Fruit fly (Drosophila melanogaster) whole organism, embryonic: ENCODE data around the gene CG32452.
A peak's percentile ranks its signal among the peaks of the same experiment; 100 is the strongest.

Experiments used
- Adf1 ChIP-seq: fragments of 200-800 bp; sonication (Bioruptor generic); IDR thresholded peaks from 2 replicates; pipeline ENCODE4 v1.3.6; 2022; ENCODE audit warnings: missing biosample characterization, missing genetic modification characterization
- BEAF-32 ChIP-seq: fragments of 200-800 bp; sonication (Bioruptor generic); optimal IDR thresholded peaks from 3 replicates; lab custom pipeline; 2017; ENCODE audit warnings: missing biosample characterization, missing genetic modification characterization, mild to moderate bottlenecking, moderate library complexity, missing genetic modification reagents
- CG10366 ChIP-seq: fragments of 200-800 bp; sonication (Bioruptor generic); IDR thresholded peaks from 2 replicates; pipeline ENCODE4 v1.3.6; 2022; ENCODE audit warnings: missing biosample characterization, missing genetic modification characterization
- CG11504 ChIP-seq: fragments of 200-800 bp; sonication (Bioruptor generic); optimal IDR thresholded peaks from 3 replicates; lab custom pipeline; 2019; ENCODE audit warnings: missing biosample characterization, mild to moderate bottlenecking, missing genetic modification characterization, moderate library complexity
- CG12155 ChIP-seq: fragments of 200-800 bp; sonication (Bioruptor generic); optimal IDR thresholded peaks from 3 replicates; lab custom pipeline; 2016; ENCODE audit warnings: missing biosample characterization, missing genetic modification characterization
- CG1233 ChIP-seq: fragments of 200-800 bp; sonication (Bioruptor generic); optimal IDR thresholded peaks from 4 replicates; lab custom pipeline; 2018; ENCODE audit warnings: missing biosample characterization, mild to moderate bottlenecking, missing genetic modification characterization
- CG13296 ChIP-seq: fragments of 200-800 bp; sonication (Bioruptor generic); optimal IDR thresholded peaks from 3 replicates; lab custom pipeline; 2018; ENCODE audit warnings: missing biosample characterization, mild to moderate bottlenecking, missing genetic modification characterization
- CG15514 ChIP-seq: fragments of 200-800 bp; sonication (Bioruptor generic); optimal IDR thresholded peaks from 3 replicates; lab custom pipeline; 2017; ENCODE audit warnings: missing biosample characterization, missing genetic modification characterization, mild to moderate bottlenecking, moderate library complexity, missing genetic modification reagents
- CG15696 ChIP-seq: fragments of 200-800 bp; sonication (Bioruptor generic); optimal IDR thresholded peaks from 2 replicates; lab custom pipeline; 2019; ENCODE audit warnings: missing biosample characterization, mild to moderate bottlenecking, missing genetic modification characterization, moderate library complexity
- CG17385 ChIP-seq: fragments of 200-800 bp; sonication (Bioruptor generic); optimal IDR thresholded peaks from 3 replicates; lab custom pipeline; 2018; ENCODE audit warnings: missing biosample characterization, mild to moderate bottlenecking, missing genetic modification characterization
- CG17568 ChIP-seq: fragments of 200-800 bp; sonication (Bioruptor generic); optimal IDR thresholded peaks from 2 replicates; lab custom pipeline; 2018; ENCODE audit warnings: missing biosample characterization, mild to moderate bottlenecking, missing genetic modification characterization, moderate library complexity
- CG18764 ChIP-seq: fragments of 200-800 bp; sonication (Bioruptor generic); optimal IDR thresholded peaks from 3 replicates; lab custom pipeline; 2016; ENCODE audit warnings: missing biosample characterization, missing genetic modification characterization
- CG2116 ChIP-seq: fragments of 200-800 bp; sonication (Bioruptor generic); optimal IDR thresholded peaks from 3 replicates; lab custom pipeline; 2018; ENCODE audit warnings: missing biosample characterization, mild to moderate bottlenecking, missing genetic modification characterization
- CG2129 ChIP-seq: fragments of 200-800 bp; sonication (Bioruptor generic); IDR thresholded peaks from 2 replicates; pipeline ENCODE4 v1.3.6; 2022; ENCODE audit warnings: missing biosample characterization, missing genetic modification characterization; ENCODE audit not compliant: partially characterized antibody
- CG31224 ChIP-seq: fragments of 200-800 bp; sonication (Bioruptor generic); IDR thresholded peaks from 2 replicates; pipeline ENCODE4 v1.3.6; 2022; ENCODE audit warnings: missing biosample characterization, missing genetic modification characterization
- CG31365 ChIP-seq: fragments of 200-800 bp; sonication (Bioruptor generic); optimal IDR thresholded peaks from 2 replicates; lab custom pipeline; 2018; ENCODE audit warnings: missing biosample characterization, mild to moderate bottlenecking, missing genetic modification characterization
- CG3163 ChIP-seq: fragments of 200-800 bp; sonication (Bioruptor generic); optimal IDR thresholded peaks from 3 replicates; lab custom pipeline; 2016; ENCODE audit warnings: missing biosample characterization, missing genetic modification characterization
- CG33213 ChIP-seq: fragments of 200-800 bp; sonication (Bioruptor generic); optimal IDR thresholded peaks from 3 replicates; lab custom pipeline; 2016; ENCODE audit warnings: missing biosample characterization, missing genetic modification characterization
- CG6175 ChIP-seq: fragments of 200-800 bp; sonication (Bioruptor generic); IDR thresholded peaks from 3 replicates; pipeline ENCODE4 v1.3.6; 2022; ENCODE audit warnings: missing biosample characterization, missing genetic modification characterization
- CG8290 ChIP-seq, 3 experiments: fragments of 200-800 bp; sonication (Bioruptor generic); optimal IDR thresholded peaks; 2 replicates each; lab custom pipeline; 2016 to 2019; ENCODE audit warnings: missing biosample characterization in 3 of 3, missing genetic modification characterization in 3 of 3, mild to moderate bottlenecking in 2 of 3, moderate library complexity in 1 of 3
- CG8944 ChIP-seq: fragments of 200-800 bp; sonication (Bioruptor generic); optimal IDR thresholded peaks from 3 replicates; lab custom pipeline; 2016; ENCODE audit warnings: missing biosample characterization, missing genetic modification characterization
- CG9215 ChIP-seq: fragments of 200-800 bp; sonication (Bioruptor generic); IDR thresholded peaks from 2 replicates; pipeline ENCODE4 v1.3.6; 2022; ENCODE audit warnings: missing biosample characterization, missing genetic modification characterization
- CG9797 ChIP-seq: fragments of 200-800 bp; sonication (Bioruptor generic); optimal IDR thresholded peaks from 3 replicates; lab custom pipeline; 2018; ENCODE audit warnings: missing biosample characterization, mild to moderate bottlenecking, missing genetic modification characterization
- CHES-1-like ChIP-seq: fragments of 200-800 bp; sonication (Bioruptor generic); optimal IDR thresholded peaks from 2 replicates; lab custom pipeline; 2016; ENCODE audit warnings: missing biosample characterization, missing genetic modification characterization
- CTCF ChIP-seq: fragments of 200-800 bp; sonication (Bioruptor generic); optimal IDR thresholded peaks from 2 replicates; lab custom pipeline; 2017; ENCODE audit warnings: missing biosample characterization, mild to moderate bottlenecking, missing genetic modification characterization, moderate library complexity
- Dad ChIP-seq: fragments of 200-800 bp; sonication (Bioruptor generic); optimal IDR thresholded peaks from 3 replicates; lab custom pipeline; 2016; ENCODE audit warnings: missing biosample characterization, missing genetic modification characterization
- Ets65A ChIP-seq: fragments of 200-800 bp; sonication (Bioruptor generic); peaks from one replicate; lab custom pipeline; 2016; ENCODE audit warnings: missing biosample characterization, missing genetic modification characterization
- H15 ChIP-seq: fragments of 200-800 bp; sonication (Bioruptor generic); IDR thresholded peaks from 3 replicates; pipeline ENCODE4 v1.3.6; 2022; ENCODE audit warnings: missing biosample characterization, missing genetic modification characterization
- HLH3B ChIP-seq: fragments of 200-800 bp; sonication (Bioruptor generic); IDR thresholded peaks from 2 replicates; pipeline ENCODE4 v1.3.6; 2022; ENCODE audit warnings: missing biosample characterization, missing genetic modification characterization
- HLHmδ ChIP-seq: fragments of 200-800 bp; sonication (Bioruptor generic); optimal IDR thresholded peaks from 2 replicates; lab custom pipeline; 2018; ENCODE audit warnings: missing biosample characterization, mild to moderate bottlenecking, missing genetic modification characterization, moderate library complexity
- HmgZ ChIP-seq: fragments of 200-800 bp; sonication (Bioruptor generic); optimal IDR thresholded peaks from 2 replicates; lab custom pipeline; 2018; ENCODE audit warnings: missing biosample characterization, mild to moderate bottlenecking, missing genetic modification characterization
- Hmr ChIP-seq: fragments of 200-800 bp; sonication (Bioruptor generic); optimal IDR thresholded peaks from 3 replicates; lab custom pipeline; 2017; ENCODE audit warnings: mild to moderate bottlenecking, missing biosample characterization, missing genetic modification reagents, missing genetic modification characterization
- Jarid2 ChIP-seq: fragments of 200-800 bp; sonication (Bioruptor generic); optimal IDR thresholded peaks from 3 replicates; lab custom pipeline; 2017; ENCODE audit warnings: mild to moderate bottlenecking, missing biosample characterization, missing genetic modification reagents, missing genetic modification characterization
- Lhr ChIP-seq: fragments of 200-800 bp; sonication (Bioruptor generic); optimal IDR thresholded peaks from 3 replicates; lab custom pipeline; 2017; ENCODE audit warnings: mild to moderate bottlenecking, missing biosample characterization, missing genetic modification reagents, missing genetic modification characterization
- Mrtf ChIP-seq: fragments of 200-800 bp; sonication (Bioruptor generic); IDR thresholded peaks from 3 replicates; pipeline ENCODE4 v1.3.6; 2022; ENCODE audit warnings: missing biosample characterization, missing genetic modification characterization
- NC2β ChIP-seq: fragments of 200-800 bp; sonication (Bioruptor generic); optimal IDR thresholded peaks from 2 replicates; lab custom pipeline; 2016; ENCODE audit warnings: missing biosample characterization, missing genetic modification characterization
- Neu2 ChIP-seq: fragments of 200-800 bp; sonication (Bioruptor generic); optimal IDR thresholded peaks from 3 replicates; lab custom pipeline; 2016; ENCODE audit warnings: missing biosample characterization, missing genetic modification characterization, borderline replicate concordance
- Nf-YB ChIP-seq: fragments of 200-800 bp; sonication (Bioruptor generic); optimal IDR thresholded peaks from 3 replicates; lab custom pipeline; 2019; ENCODE audit warnings: missing biosample characterization, mild to moderate bottlenecking, missing genetic modification characterization, moderate library complexity
- Rfx ChIP-seq: fragments of 200-800 bp; sonication (Bioruptor generic); IDR thresholded peaks from 2 replicates; pipeline ENCODE4 v1.3.6; 2022; ENCODE audit warnings: missing biosample characterization, missing genetic modification characterization
- Sox102F ChIP-seq: fragments of 200-800 bp; sonication (Bioruptor generic); optimal IDR thresholded peaks from 2 replicates; lab custom pipeline; 2018; ENCODE audit warnings: missing biosample characterization, mild to moderate bottlenecking, missing genetic modification characterization, moderate library complexity
- al ChIP-seq: fragments of 200-800 bp; sonication (Bioruptor generic); IDR thresholded peaks from 2 replicates; pipeline ENCODE4 v1.3.6; 2022; ENCODE audit warnings: missing biosample characterization, missing genetic modification characterization
- bcd ChIP-seq: fragments of 200-800 bp; sonication (Bioruptor generic); optimal IDR thresholded peaks from 2 replicates; lab custom pipeline; 2017; ENCODE audit warnings: missing biosample characterization, mild to moderate bottlenecking, missing genetic modification characterization
- chm ChIP-seq: fragments of 200-800 bp; sonication (Bioruptor generic); IDR thresholded peaks from 2 replicates; pipeline ENCODE4 v1.3.6; 2022; ENCODE audit warnings: missing biosample characterization, missing genetic modification characterization
- ci ChIP-seq: fragments of 200-800 bp; sonication (Bioruptor generic); IDR thresholded peaks from 3 replicates; pipeline ENCODE4 v1.3.6; 2022; ENCODE audit warnings: missing biosample characterization, missing genetic modification characterization
- gce ChIP-seq: fragments of 200-800 bp; sonication (Bioruptor generic); IDR thresholded peaks from 3 replicates; pipeline ENCODE4 v1.3.6; 2022; ENCODE audit warnings: missing biosample characterization, missing genetic modification characterization
- her ChIP-seq: fragments of 200-800 bp; sonication (Bioruptor generic); optimal IDR thresholded peaks from 2 replicates; lab custom pipeline; 2016; ENCODE audit warnings: missing biosample characterization, missing genetic modification characterization
- jing ChIP-seq: fragments of 200-800 bp; sonication (Bioruptor generic); optimal IDR thresholded peaks from 2 replicates; lab custom pipeline; 2018; ENCODE audit warnings: missing biosample characterization, mild to moderate bottlenecking, missing genetic modification characterization
- pzg ChIP-seq: fragments of 200-800 bp; sonication (Bioruptor generic); optimal IDR thresholded peaks from 3 replicates; lab custom pipeline; 2018; ENCODE audit warnings: missing biosample characterization, mild to moderate bottlenecking, missing genetic modification characterization, moderate library complexity
- salm ChIP-seq: fragments of 200-800 bp; sonication (Bioruptor generic); optimal IDR thresholded peaks from 2 replicates; lab custom pipeline; 2018; ENCODE audit warnings: missing biosample characterization, mild to moderate bottlenecking, missing genetic modification characterization
- sd ChIP-seq: fragments of 200-800 bp; sonication (Bioruptor generic); optimal IDR thresholded peaks from 3 replicates; lab custom pipeline; 2018; ENCODE audit warnings: missing biosample characterization, mild to moderate bottlenecking, missing genetic modification characterization, moderate library complexity
- slou ChIP-seq: fragments of 200-800 bp; sonication (Bioruptor generic); optimal IDR thresholded peaks from 3 replicates; lab custom pipeline; 2016; ENCODE audit warnings: missing biosample characterization, missing genetic modification characterization
- stwl ChIP-seq: fragments of 200-800 bp; sonication (Bioruptor generic); optimal IDR thresholded peaks from 3 replicates; lab custom pipeline; 2018; ENCODE audit warnings: missing biosample characterization, mild to moderate bottlenecking, missing genetic modification characterization, moderate library complexity

CG32452 gene

dm6 chr3L:22749147-22749550 lies 31.6 kb downstream of the CG32452 start, which contains the start of gene SPoCk (continued):
- TF ChIP-seq CTCF (peak; percentile 63), al (GFP tag; lab: Robert Waterston, UW) (no peak), Dad (GFP tag; lab: Kevin White, UChicago) (no peak), CG17385 (GFP tag; lab: Kevin White, UChicago) (no peak), CG2129 (GFP tag; lab: Robert Waterston, UW) (no peak), pzg (GFP tag; lab: Kevin White, UChicago) (peak; percentile 62), HLHmδ (GFP tag; lab: Kevin White, UChicago) (peak; percentile 17), HLH3B (GFP tag; lab: Robert Waterston, UW) (no peak), CG1233 (GFP tag; lab: Kevin White, UChicago) (no peak), CG11504 (tag; lab: Kevin White, UChicago) (peak; percentile 30), slou (GFP tag; lab: Kevin White, UChicago) (no peak), CG6175 (GFP tag; lab: Robert Waterston, UW) (no peak), CHES-1-like (GFP tag; lab: Kevin White, UChicago) (no peak), CG33213 (peak; percentile 13), Nf-YB (GFP tag; lab: Kevin White, UChicago) (no peak), sd (tag; lab: Kevin White, UChicago) (no peak), HmgZ (tag; lab: Kevin White, UChicago) (no peak), CG13296 (GFP tag; lab: Kevin White, UChicago) (no peak), CG31365 (tag; lab: Kevin White, UChicago) (no peak), CG3163 (no peak), CG9797 (GFP tag; lab: Kevin White, UChicago) (peak; percentile 60), CG2116 (GFP tag; lab: Kevin White, UChicago) (peak; percentile 74), stwl (peak; percentile 66), ci (GFP tag; lab: Robert Waterston, UW) (no peak), CG12155 (GFP tag; lab: Kevin White, UChicago) (no peak), CG8944 (GFP tag; lab: Kevin White, UChicago) (no peak), Ets65A (peak; percentile 52), chm (GFP tag; lab: Robert Waterston, UW) (no peak), Mrtf (GFP tag; lab: Robert Waterston, UW) (no peak), jing (no peak), Sox102F (no peak), CG10366 (GFP tag; lab: Robert Waterston, UW) (no peak), bcd (GFP tag; lab: Kevin White, UChicago) (no peak), Rfx (GFP tag; lab: Robert Waterston, UW) (no peak), CG18764 (GFP tag; lab: Kevin White, UChicago) (no peak), H15 (GFP tag; lab: Robert Waterston, UW) (no peak), CG15514 (GFP tag; lab: Kevin White, UChicago) (peak; percentile 52), Lhr (GFP tag; lab: Kevin White, UChicago) (peak; percentile 54), Hmr (peak; percentile 24), CG31224 (GFP tag; lab: Robert Waterston, UW) (no peak), Adf1 (GFP tag; lab: Robert Waterston, UW) (no peak), Jarid2 (GFP tag; lab: Kevin White, UChicago) (no peak), NC2β (no peak), BEAF-32 (GFP tag; lab: Kevin White, UChicago) (peak; percentile 19), salm (tag; lab: Kevin White, UChicago) (no peak), gce (no peak), Neu2 (GFP tag; lab: Kevin White, UChicago) (no peak), CG15696 (no peak), CG9215 (GFP tag; lab: Robert Waterston, UW) (no peak), CG17568 (GFP tag; lab: Kevin White, UChicago) (no peak), her (GFP tag; lab: Kevin White, UChicago) (no peak), CG8290 (GFP tag; optimal IDR thresholded peaks at IDR 0.05; lab: Kevin White, UChicago) (no peak), CG8290 (tag; optimal IDR thresholded peaks at IDR 0.05; lab: Kevin White, UChicago) (peak in 1 of 2 experiments; percentile 24)
